Fruit fly (Drosophila melanogaster) whole organism, embryonic: ENCODE measurements around the gene Or67b.

ENCODE experiments used
- BtbVII ChIP-seq: fragments of 200-800 bp; sonication (Bioruptor generic); optimal IDR thresholded peaks from 3 replicates; lab custom pipeline; 2017; ENCODE audit warnings: missing biosample characterization, mild to moderate bottlenecking, missing genetic modification characterization
- CG10543 ChIP-seq: fragments of 200-800 bp; sonication (Bioruptor generic); optimal IDR thresholded peaks from 3 replicates; lab custom pipeline; 2017; ENCODE audit warnings: missing biosample characterization, mild to moderate bottlenecking, missing genetic modification characterization, moderate library complexity
- CG11504 ChIP-seq: fragments of 200-800 bp; sonication (Bioruptor generic); optimal IDR thresholded peaks from 3 replicates; lab custom pipeline; 2019; ENCODE audit warnings: missing biosample characterization, mild to moderate bottlenecking, missing genetic modification characterization, moderate library complexity
- CG17328 ChIP-seq: fragments of 200-800 bp; sonication (Bioruptor generic); IDR thresholded peaks from 2 replicates; pipeline ENCODE4 v1.3.6; 2022; ENCODE audit warnings: missing biosample characterization, missing genetic modification characterization
- CG2120 ChIP-seq: fragments of 200-800 bp; sonication (Bioruptor generic); optimal IDR thresholded peaks from 3 replicates; lab custom pipeline; 2016; ENCODE audit warnings: missing biosample characterization, missing genetic modification characterization
- CG2199 ChIP-seq: fragments of 200-800 bp; sonication (Bioruptor generic); IDR thresholded peaks from 3 replicates; pipeline ENCODE4 v1.3.6; 2022; ENCODE audit warnings: missing biosample characterization, missing genetic modification characterization
- CG3407 ChIP-seq: fragments of 200-800 bp; sonication (Bioruptor generic); optimal IDR thresholded peaks from 2 replicates; lab custom pipeline; 2018; ENCODE audit warnings: missing biosample characterization, mild to moderate bottlenecking, missing genetic modification characterization
- CG34376 ChIP-seq: fragments of 200-800 bp; sonication (Bioruptor generic); optimal IDR thresholded peaks from 2 replicates; lab custom pipeline; 2018; ENCODE audit warnings: missing biosample characterization, mild to moderate bottlenecking, missing genetic modification characterization
- CG3995 ChIP-seq: fragments of 200-800 bp; sonication (Bioruptor generic); optimal IDR thresholded peaks from 3 replicates; lab custom pipeline; 2016; ENCODE audit warnings: missing biosample characterization, missing genetic modification characterization
- CG4730 ChIP-seq: fragments of 200-800 bp; sonication (Bioruptor generic); IDR thresholded peaks from 2 replicates; pipeline ENCODE4 v1.3.6; 2022; ENCODE audit warnings: missing biosample characterization, missing genetic modification characterization
- CG6813 ChIP-seq: fragments of 200-800 bp; sonication (Bioruptor generic); optimal IDR thresholded peaks from 2 replicates; lab custom pipeline; 2017; ENCODE audit warnings: missing biosample characterization, missing genetic modification characterization, mild to moderate bottlenecking, moderate library complexity, missing genetic modification reagents
- CG7271 ChIP-seq: fragments of 200-800 bp; sonication (Bioruptor generic); optimal IDR thresholded peaks from 2 replicates; lab custom pipeline; 2018; ENCODE audit warnings: missing biosample characterization, mild to moderate bottlenecking, missing genetic modification characterization, moderate library complexity
- CG7357 ChIP-seq: fragments of 200-800 bp; sonication (Bioruptor generic); IDR thresholded peaks from 3 replicates; pipeline ENCODE4 v1.3.6; 2022; ENCODE audit warnings: missing biosample characterization, missing genetic modification characterization
- CG8478 ChIP-seq: fragments of >200 bp; optimal IDR thresholded peaks from 2 replicates; lab custom pipeline; 2018
- Chrac-16 ChIP-seq: fragments of 200-800 bp; sonication (Bioruptor generic); optimal IDR thresholded peaks from 3 replicates; lab custom pipeline; 2016; ENCODE audit warnings: missing biosample characterization, missing genetic modification characterization
- Deaf1 ChIP-seq: fragments of 200-800 bp; optimal IDR thresholded peaks from 3 replicates; lab custom pipeline; 2019; ENCODE audit warnings: missing biosample characterization, mild to moderate bottlenecking, missing genetic modification characterization, moderate library complexity
- HLHmδ ChIP-seq: fragments of 200-800 bp; sonication (Bioruptor generic); optimal IDR thresholded peaks from 2 replicates; lab custom pipeline; 2018; ENCODE audit warnings: missing biosample characterization, mild to moderate bottlenecking, missing genetic modification characterization, moderate library complexity
- Hand ChIP-seq: fragments of 200-800 bp; sonication (Bioruptor generic); optimal IDR thresholded peaks from 2 replicates; lab custom pipeline; 2017; ENCODE audit warnings: mild to moderate bottlenecking, missing biosample characterization, missing genetic modification reagents, missing genetic modification characterization
- Hmr ChIP-seq: fragments of 200-800 bp; sonication (Bioruptor generic); optimal IDR thresholded peaks from 3 replicates; lab custom pipeline; 2017; ENCODE audit warnings: mild to moderate bottlenecking, missing biosample characterization, missing genetic modification reagents, missing genetic modification characterization
- Hr3 ChIP-seq: fragments of 200-800 bp; sonication (Bioruptor generic); optimal IDR thresholded peaks from 3 replicates; lab custom pipeline; 2016; ENCODE audit warnings: missing biosample characterization, missing genetic modification characterization
- Hr78 ChIP-seq, 2 experiments: fragments of 200-800 bp in 1 of 2; fragments of >200 bp in 1 of 2; sonication (Bioruptor generic) in 1 of 2; optimal IDR thresholded peaks; 2 replicates each; lab custom pipeline; 2017 to 2019; ENCODE audit warnings: missing biosample characterization in 2 of 2, missing genetic modification characterization in 2 of 2, mild to moderate bottlenecking in 1 of 2, moderate library complexity in 1 of 2
- Jarid2 ChIP-seq: fragments of 200-800 bp; sonication (Bioruptor generic); optimal IDR thresholded peaks from 3 replicates; lab custom pipeline; 2017; ENCODE audit warnings: mild to moderate bottlenecking, missing biosample characterization, missing genetic modification reagents, missing genetic modification characterization
- PHDP ChIP-seq: fragments of 200-800 bp; sonication (Bioruptor generic); optimal IDR thresholded peaks from 3 replicates; lab custom pipeline; 2018; ENCODE audit warnings: missing biosample characterization, mild to moderate bottlenecking, missing genetic modification characterization, moderate library complexity
- Sin3A ChIP-seq: fragments of >200 bp; optimal IDR thresholded peaks from 2 replicates; lab custom pipeline; 2018
- Sox100B ChIP-seq: fragments of 200-800 bp; sonication (Bioruptor generic); optimal IDR thresholded peaks from 3 replicates; lab custom pipeline; 2018; ENCODE audit warnings: missing biosample characterization, mild to moderate bottlenecking, missing genetic modification characterization
- abd-A ChIP-seq: fragments of 200-800 bp; sonication (Bioruptor generic); optimal IDR thresholded peaks from 3 replicates; lab custom pipeline; 2019; ENCODE audit warnings: missing biosample characterization, mild to moderate bottlenecking, missing genetic modification characterization, moderate library complexity
- aop ChIP-seq: fragments of 200-800 bp; sonication (Bioruptor generic); IDR thresholded peaks from 2 replicates; pipeline ENCODE4 v1.3.6; 2022; ENCODE audit warnings: missing biosample characterization, missing genetic modification characterization
- ara ChIP-seq: fragments of 200-800 bp; sonication (Bioruptor generic); IDR thresholded peaks from 2 replicates; pipeline ENCODE4 v1.3.6; 2022; ENCODE audit warnings: missing biosample characterization, missing genetic modification characterization
- bcd ChIP-seq: fragments of 200-800 bp; sonication (Bioruptor generic); optimal IDR thresholded peaks from 2 replicates; lab custom pipeline; 2017; ENCODE audit warnings: missing biosample characterization, mild to moderate bottlenecking, missing genetic modification characterization
- crc ChIP-seq: fragments of 200-800 bp; sonication (Bioruptor generic); optimal IDR thresholded peaks from 2 replicates; lab custom pipeline; 2016; ENCODE audit warnings: missing biosample characterization, missing genetic modification characterization
- danr ChIP-seq: fragments of 200-800 bp; sonication (Bioruptor generic); IDR thresholded peaks from 2 replicates; pipeline ENCODE4 v1.3.6; 2022; ENCODE audit warnings: missing biosample characterization, missing genetic modification characterization
- gfzf ChIP-seq: fragments of 200-800 bp; sonication (Bioruptor generic); optimal IDR thresholded peaks from 2 replicates; lab custom pipeline; 2016; ENCODE audit warnings: missing biosample characterization, mild to moderate bottlenecking, missing genetic modification characterization, moderate library complexity
- hkb ChIP-seq, 2 experiments: fragments of 200-800 bp in 1 of 2; fragments of >200 bp in 1 of 2; sonication (Bioruptor generic) in 1 of 2; IDR thresholded peaks in 1 of 2; optimal IDR thresholded peaks in 1 of 2; 2 replicates each; pipeline versions ENCODE4 v1.3.6 to Lab custom; 2017 to 2022; ENCODE audit warnings: missing biosample characterization in 1 of 2, missing genetic modification characterization in 1 of 2
- kni ChIP-seq: fragments of 200-800 bp; sonication (Bioruptor generic); optimal IDR thresholded peaks from 3 replicates; lab custom pipeline; 2017; ENCODE audit warnings: mild to moderate bottlenecking, missing biosample characterization, missing genetic modification reagents, missing genetic modification characterization
- lov ChIP-seq, 2 experiments: fragments of 200-800 bp in 1 of 2; fragments of >200 bp in 1 of 2; sonication (Bioruptor generic) in 1 of 2; IDR thresholded peaks in 1 of 2; optimal IDR thresholded peaks in 1 of 2; 2 replicates in 1 of 2; 3 replicates in 1 of 2; pipeline versions ENCODE4 v1.3.6 to Lab custom; 2017 to 2022; ENCODE audit warnings: missing biosample characterization in 1 of 2, missing genetic modification characterization in 1 of 2
- mld ChIP-seq: fragments of 200-800 bp; sonication (Bioruptor generic); IDR thresholded peaks from 3 replicates; pipeline ENCODE4 v1.3.6; 2022; ENCODE audit warnings: missing biosample characterization, missing genetic modification characterization; ENCODE audit not compliant: partially characterized antibody
- odd ChIP-seq: fragments of 200-800 bp; sonication (Bioruptor generic); optimal IDR thresholded peaks from 2 replicates; lab custom pipeline; 2017; ENCODE audit warnings: missing biosample characterization, mild to moderate bottlenecking, missing genetic modification characterization
- org-1 ChIP-seq: fragments of 200-800 bp; sonication (Bioruptor generic); optimal IDR thresholded peaks from 2 replicates; lab custom pipeline; 2017; ENCODE audit warnings: missing biosample characterization, missing genetic modification characterization
- row ChIP-seq: fragments of 200-800 bp; sonication (Bioruptor generic); IDR thresholded peaks from 3 replicates; pipeline ENCODE4 v1.3.6; 2022; ENCODE audit warnings: missing biosample characterization, missing genetic modification characterization
- sd ChIP-seq: fragments of 200-800 bp; sonication (Bioruptor generic); optimal IDR thresholded peaks from 3 replicates; lab custom pipeline; 2018; ENCODE audit warnings: missing biosample characterization, mild to moderate bottlenecking, missing genetic modification characterization, moderate library complexity
- sob ChIP-seq: fragments of 200-800 bp; sonication (Bioruptor generic); IDR thresholded peaks from 2 replicates; pipeline ENCODE4 v1.3.6; 2022; ENCODE audit warnings: missing biosample characterization, missing genetic modification characterization
- sqz ChIP-seq: fragments of 200-800 bp; sonication (Bioruptor generic); optimal IDR thresholded peaks from 3 replicates; lab custom pipeline; 2018; ENCODE audit warnings: missing biosample characterization, mild to moderate bottlenecking, missing genetic modification characterization
- toy ChIP-seq: fragments of 200-800 bp; sonication (Bioruptor generic); IDR thresholded peaks from 2 replicates; pipeline ENCODE4 v1.3.6; 2022; ENCODE audit warnings: missing biosample characterization, missing genetic modification characterization
- ttk ChIP-seq: fragments of 200-800 bp; sonication (Bioruptor generic); IDR thresholded peaks from 2 replicates; pipeline ENCODE4 v2.1.2; 2022; ENCODE audit warnings: missing biosample characterization, missing genetic modification characterization
- usp ChIP-seq: fragments of >200 bp; optimal IDR thresholded peaks from 2 replicates; lab custom pipeline; 2017; ENCODE audit warnings: missing biosample characterization, missing genetic modification characterization
- wor ChIP-seq: fragments of 200-800 bp; sonication (Bioruptor generic); IDR thresholded peaks from 2 replicates; pipeline ENCODE4 v1.3.6; 2022; ENCODE audit warnings: missing biosample characterization, missing genetic modification characterization
- z ChIP-seq: fragments of 200-800 bp; sonication (Bioruptor generic); IDR thresholded peaks from 3 replicates; pipeline ENCODE4 v1.3.6; 2022; ENCODE audit warnings: missing biosample characterization, missing genetic modification characterization
- zen2 ChIP-seq: fragments of 200-800 bp; sonication (Bioruptor generic); IDR thresholded peaks from 3 replicates; pipeline ENCODE4 v1.3.6; 2022; ENCODE audit warnings: missing biosample characterization, missing genetic modification characterization; ENCODE audit not compliant: partially characterized antibody

The Or67b gene

DNA sequence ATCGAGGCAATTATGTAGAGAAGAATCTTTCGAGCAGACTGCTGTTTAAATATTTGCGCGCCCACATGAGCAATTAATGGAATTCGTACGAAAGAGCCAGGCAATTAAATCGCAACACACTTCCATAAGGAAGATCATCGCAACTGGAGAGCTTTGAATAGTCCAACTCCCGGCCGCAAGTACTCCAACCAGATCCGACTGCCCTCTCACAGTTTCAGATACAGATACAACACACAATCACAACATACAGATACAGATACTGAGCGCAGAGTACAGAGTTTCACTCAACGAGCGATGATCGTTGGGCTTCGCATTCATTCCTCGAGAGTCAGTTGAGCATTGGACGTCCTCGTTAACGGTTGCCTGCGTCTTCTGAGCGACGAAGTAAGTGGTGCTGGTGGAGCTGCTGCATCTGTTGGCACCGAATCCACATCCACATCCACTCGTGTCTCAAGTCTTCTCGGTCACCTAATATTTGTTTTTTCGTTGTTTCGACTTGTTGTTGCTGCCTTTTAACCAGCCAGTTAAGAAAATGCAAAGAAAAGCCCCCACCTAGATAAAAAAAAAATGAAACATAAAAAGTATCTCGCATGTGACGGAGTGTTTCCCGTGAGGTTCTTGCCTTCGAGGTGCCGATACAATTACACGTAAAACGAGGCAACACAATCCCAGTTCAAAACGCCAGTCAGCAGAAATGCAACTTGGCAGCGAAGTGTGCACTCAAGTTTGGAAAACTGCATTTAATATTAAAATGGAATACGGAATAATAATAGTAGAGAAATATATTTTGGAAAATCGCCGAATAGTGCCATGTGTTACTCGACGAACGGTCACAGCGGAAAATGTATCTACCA, 14.2 kb downstream of the Or67b start, which contains the start of gene LanB2 (continued):
- TF ChIP-seq CG6813 (GFP tag; lab: Kevin White, UChicago) (peak; percentile 43), HLHmδ (GFP tag; lab: Kevin White, UChicago) (peak; percentile 67), Deaf1 (tag; lab: Kevin White, UChicago) (peak; percentile 87), abd-A (tag; lab: Kevin White, UChicago) (peak; percentile 41), sqz (GFP tag; lab: Kevin White, UChicago) (peak; percentile 23), toy (no peak), sd (tag; lab: Kevin White, UChicago) (peak; percentile 45), CG11504 (tag; lab: Kevin White, UChicago) (no peak), sob (peak; percentile 35; the same call in 1 of the 2 replicates), Jarid2 (peak; percentile 83), odd (GFP tag; lab: Kevin White, UChicago) (peak; percentile 35), ara (GFP tag; lab: Robert Waterston, UW) (0 out of 2 replicates have a peak, but pooled peaks have one; percentile 29), org-1 (GFP tag; lab: Kevin White, UChicago) (peak; percentile 17), bcd (GFP tag; lab: Kevin White, UChicago) (no peak), z (GFP tag; lab: Robert Waterston, UW) (peak; percentile 99), Sin3A (no peak), PHDP (tag; lab: Kevin White, UChicago) (peak; percentile 24), crc (GFP tag; lab: Kevin White, UChicago) (no peak), row (GFP tag; lab: Robert Waterston, UW) (no peak), danr (no peak), lov (optimal IDR thresholded peaks at IDR 0.05; lab: Kevin White, UChicago) (no peak), lov (GFP tag; IDR thresholded peaks at IDR 0.05; lab: Robert Waterston, UW) (no peak), CG3995 (no peak), aop (GFP tag; lab: Robert Waterston, UW) (no peak), hkb (optimal IDR thresholded peaks at IDR 0.05; lab: Kevin White, UChicago) (no peak), hkb (GFP tag; IDR thresholded peaks at IDR 0.05; lab: Robert Waterston, UW) (peak; percentile 38; the same call in 1 of the 2 replicates), Hand (GFP tag; lab: Kevin White, UChicago) (peak; percentile 45), Hr78 (GFP tag; optimal IDR thresholded peaks at IDR 0.05; lab: Kevin White, UChicago) (no peak), CG7271 (tag; lab: Kevin White, UChicago) (no peak), usp (no peak), CG7357 (no peak; the same call in 2 of the 3 replicates), CG10543 (GFP tag; lab: Kevin White, UChicago) (peak; percentile 50), Hr3 (no peak), ttk (GFP tag; lab: Robert Waterston, UW) (no peak), Hmr (GFP tag; lab: Kevin White, UChicago) (peak; percentile 39), zen2 (GFP tag; lab: Robert Waterston, UW) (peak; percentile 39; the same call in 1 of the 3 replicates), Chrac-16 (GFP tag; lab: Kevin White, UChicago) (no peak), CG2199 (GFP tag; lab: Robert Waterston, UW) (peak; percentile 52; the same call in 1 of the 3 replicates), BtbVII (peak; percentile 47), kni (GFP tag; lab: Kevin White, UChicago) (peak; percentile 80), gfzf (GFP tag; lab: Kevin White, UChicago) (no peak), wor (GFP tag; lab: Robert Waterston, UW) (no peak), CG2120 (GFP tag; lab: Kevin White, UChicago) (no peak), CG17328 (no peak), mld (GFP tag; lab: Robert Waterston, UW) (peak; percentile 57; the same call in 1 of the 3 replicates), Sox100B (GFP tag; lab: Kevin White, UChicago) (no peak), CG3407 (no peak), CG8478 (lab: Kevin White, UChicago) (no peak), CG34376 (GFP tag; lab: Kevin White, UChicago) (peak; percentile 63), CG4730 (no peak)
